Worm (Caenorhabditis elegans): ENCODE data around the gene tag-322.

The tag-322 gene

ce11 chrIV:7822524-7822923 is 37.2 kb upstream of the tag-322 start, which contains the start of gene T14A8.2:
Gene T14A8.2 (minus strand): TSS chrIV:7822624.
- TF ChIP-seq mab-5 (tag; optimal IDR thresholded peaks at IDR 0.05): no peak
- TF ChIP-seq mls-2 (tag; optimal IDR thresholded peaks at IDR 0.05): no peak
- TF ChIP-seq lin-32 (GFP tag; optimal IDR thresholded peaks at IDR 0.05): no peak
- no peak for TF ChIP-seq nhr-28 (tag; optimal IDR thresholded peaks at IDR 0.05)
- TF ChIP-seq ces-1 (GFP tag; optimal IDR thresholded peaks at IDR 0.05): no peak
- TF ChIP-seq hlh-1 (tag; optimal IDR thresholded peaks at IDR 0.05): no peak
- TF ChIP-seq unc-62 (GFP tag; optimal IDR thresholded peaks at IDR 0.05): no peak
- TF ChIP-seq ztf-11 (tag; optimal IDR thresholded peaks at IDR 0.05): no peak

ce11 chrIV:7817852-7818251 is 32.5 kb upstream of the tag-322 start, which contains the start of gene ric-3:
Gene ric-3 (plus strand): TSS chrIV:7818251.
- TF ChIP-seq nhr-237 (tag; optimal IDR thresholded peaks at IDR 0.05): no peak
- no peak for TF ChIP-seq zip-8 (tag; optimal IDR thresholded peaks at IDR 0.05)
- TF ChIP-seq blmp-1 (tag; optimal IDR thresholded peaks at IDR 0.05): no peak
- TF ChIP-seq elt-1 (tag; optimal IDR thresholded peaks at IDR 0.05; ENCODE audit: borderline replicate concordance, insufficient read depth): no peak
- no peak for TF ChIP-seq lin-13 (tag; optimal IDR thresholded peaks at IDR 0.05)
- TF ChIP-seq elt-3 (tag; optimal IDR thresholded peaks at IDR 0.05): peak; percentile 9
- TF ChIP-seq ham-2 (GFP tag; optimal IDR thresholded peaks at IDR 0.05): peak; percentile 6
- TF ChIP-seq unc-39 (tag; optimal IDR thresholded peaks at IDR 0.05): no peak
- TF ChIP-seq bed-3 (GFP tag; optimal IDR thresholded peaks at IDR 0.05): no peak
- peak; percentile 60 for TF ChIP-seq unc-62 (GFP tag; optimal IDR thresholded peaks at IDR 0.05)
- peak; percentile 29 for TF ChIP-seq mep-1 (tag; optimal IDR thresholded peaks at IDR 0.05)
- TF ChIP-seq snpc-4 (tag; optimal IDR thresholded peaks at IDR 0.05): no peak
- no peak for TF ChIP-seq ceh-39 (tag; optimal IDR thresholded peaks at IDR 0.05)
- TF ChIP-seq cnd-1 (tag; optimal IDR thresholded peaks at IDR 0.05): no peak
- no peak for TF ChIP-seq tbx-8 (GFP tag; optimal IDR thresholded peaks at IDR 0.05)
- peak; percentile 84 for TF ChIP-seq ces-1 (GFP tag; optimal IDR thresholded peaks at IDR 0.05)
- peak; percentile 72 for TF ChIP-seq unc-120 (tag; optimal IDR thresholded peaks at IDR 0.05; ENCODE audit: poor library complexity, severe bottlenecking)
- TF ChIP-seq hlh-1 (tag; optimal IDR thresholded peaks at IDR 0.05): peak; percentile 60
- TF ChIP-seq flh-1 (GFP tag; optimal IDR thresholded peaks at IDR 0.05): no peak
- TF ChIP-seq nhr-76 (tag; optimal IDR thresholded peaks at IDR 0.05): no peak
- TF ChIP-seq sem-2 (GFP tag; optimal IDR thresholded peaks at IDR 0.05): no peak

ce11 chrIV:7816402-7817102 is 31.2 kb upstream of the tag-322 start:
- TF ChIP-seq mep-1 (tag; optimal IDR thresholded peaks at IDR 0.05) (peak; percentile 9), hlh-1 (tag; optimal IDR thresholded peaks at IDR 0.05) (peak; percentile 44), pha-4 (tag; optimal IDR thresholded peaks at IDR 0.05) (no peak), ceh-43 (GFP tag; optimal IDR thresholded peaks at IDR 0.05) (peak; percentile 30)

- TF ChIP-seq nhr-2 (tag; optimal IDR thresholded peaks at IDR 0.05): no peak
- no peak for TF ChIP-seq ztf-11 (tag; optimal IDR thresholded peaks at IDR 0.05)
- TF ChIP-seq ces-1 (GFP tag; optimal IDR thresholded peaks at IDR 0.05): peak; percentile 83
- no peak for TF ChIP-seq lin-32 (GFP tag; optimal IDR thresholded peaks at IDR 0.05)
- TF ChIP-seq unc-62 (GFP tag; optimal IDR thresholded peaks at IDR 0.05): peak; percentile 36
These were observed 30.4 kb upstream of the tag-322 start, which contains the start of gene cdgs-1 for ce11 chrIV:7815683-7816183. Gene cdgs-1 (minus strand): TSS chrIV:7815733.

ce11 chrIV:7812709-7813108 is 27.4 kb upstream of the tag-322 start, which contains the start of gene zgpa-1:
Gene zgpa-1 (minus strand): TSS chrIV:7812809.
- TF ChIP-seq hlh-1 (tag; optimal IDR thresholded peaks at IDR 0.05) (no peak), bed-3 (GFP tag; optimal IDR thresholded peaks at IDR 0.05) (no peak), ceh-83 (GFP tag; optimal IDR thresholded peaks at IDR 0.05) (no peak), mab-5 (tag; optimal IDR thresholded peaks at IDR 0.05) (no peak), pha-4 (tag; optimal IDR thresholded peaks at IDR 0.05) (no peak), unc-62 (GFP tag; optimal IDR thresholded peaks at IDR 0.05) (no peak), ztf-11 (tag; optimal IDR thresholded peaks at IDR 0.05) (no peak), blmp-1 (tag; optimal IDR thresholded peaks at IDR 0.05) (no peak), lin-13 (tag; optimal IDR thresholded peaks at IDR 0.05) (no peak), nhr-237 (tag; optimal IDR thresholded peaks at IDR 0.05) (no peak), mep-1 (tag; optimal IDR thresholded peaks at IDR 0.05) (no peak), M03D4.4 (tag; optimal IDR thresholded peaks at IDR 0.05) (no peak), ceh-39 (tag; optimal IDR thresholded peaks at IDR 0.05) (no peak), elt-3 (tag; optimal IDR thresholded peaks at IDR 0.05) (no peak), ceh-43 (GFP tag; optimal IDR thresholded peaks at IDR 0.05) (no peak), elt-1 (tag; optimal IDR thresholded peaks at IDR 0.05; ENCODE audit: borderline replicate concordance, insufficient read depth) (no peak), lsy-2 (tag; optimal IDR thresholded peaks at IDR 0.05) (no peak), sptf-1 (tag; optimal IDR thresholded peaks at IDR 0.05) (no peak)

Data from whole organism, mixed stage, embryonic.